Fruit fly (Drosophila melanogaster) whole organism, embryonic: ENCODE results near the gene CG45079.

Experiments used
- Adf1 ChIP-seq: fragments of 200-800 bp; sonication (Bioruptor generic); IDR thresholded peaks from 2 replicates; pipeline ENCODE4 v1.3.6; 2022; ENCODE audit warnings: missing biosample characterization, missing genetic modification characterization
- Bgb ChIP-seq: fragments of 200-800 bp; sonication (Bioruptor generic); IDR thresholded peaks from 2 replicates; pipeline ENCODE4 v1.3.6; 2022; ENCODE audit warnings: missing biosample characterization, missing genetic modification characterization; ENCODE audit not compliant: partially characterized antibody
- Bteb2 ChIP-seq: fragments of 200-800 bp; sonication (Bioruptor generic); optimal IDR thresholded peaks from 2 replicates; lab custom pipeline; 2016; ENCODE audit warnings: missing biosample characterization, missing genetic modification characterization
- CG10366 ChIP-seq: fragments of 200-800 bp; sonication (Bioruptor generic); IDR thresholded peaks from 2 replicates; pipeline ENCODE4 v1.3.6; 2022; ENCODE audit warnings: missing biosample characterization, missing genetic modification characterization
- CG12104 ChIP-seq: fragments of 200-800 bp; sonication (Bioruptor generic); optimal IDR thresholded peaks from 3 replicates; lab custom pipeline; 2016; ENCODE audit warnings: missing biosample characterization, missing genetic modification characterization
- CG12769 ChIP-seq: fragments of 200-800 bp; sonication (Bioruptor generic); optimal IDR thresholded peaks from 2 replicates; lab custom pipeline; 2019; ENCODE audit warnings: missing biosample characterization, mild to moderate bottlenecking, missing genetic modification characterization, moderate library complexity
- CG14860 ChIP-seq: fragments of 200-800 bp; sonication (Bioruptor generic); IDR thresholded peaks from 3 replicates; pipeline ENCODE4 v1.3.6; 2022; ENCODE audit warnings: missing biosample characterization, missing genetic modification characterization; ENCODE audit not compliant: partially characterized antibody
- CG16813 ChIP-seq: fragments of 200-800 bp; sonication (Bioruptor generic); IDR thresholded peaks from 3 replicates; pipeline ENCODE4 v1.3.6; 2022; ENCODE audit warnings: missing biosample characterization, missing genetic modification characterization; ENCODE audit not compliant: partially characterized antibody
- CG2129 ChIP-seq: fragments of 200-800 bp; sonication (Bioruptor generic); IDR thresholded peaks from 2 replicates; pipeline ENCODE4 v1.3.6; 2022; ENCODE audit warnings: missing biosample characterization, missing genetic modification characterization; ENCODE audit not compliant: partially characterized antibody
- CG3065 ChIP-seq: fragments of 200-800 bp; sonication (Bioruptor generic); optimal IDR thresholded peaks from 2 replicates; lab custom pipeline; 2016; ENCODE audit warnings: missing biosample characterization, missing genetic modification characterization
- CG32767 ChIP-seq: fragments of 200-800 bp; sonication (Bioruptor generic); IDR thresholded peaks from 2 replicates; pipeline ENCODE4 v1.3.6; 2022; ENCODE audit warnings: missing biosample characterization, missing genetic modification characterization
- CG32772 ChIP-seq: fragments of 200-800 bp; sonication (Bioruptor generic); IDR thresholded peaks from 2 replicates; pipeline ENCODE4 v1.3.6; 2022; ENCODE audit warnings: missing biosample characterization, missing genetic modification characterization
- CG34422 ChIP-seq: fragments of 200-800 bp; sonication (Bioruptor generic); IDR thresholded peaks from 3 replicates; pipeline ENCODE4 v1.3.6; 2022; ENCODE audit warnings: missing biosample characterization, missing genetic modification characterization
- CG4424 ChIP-seq: fragments of 200-800 bp; sonication (Bioruptor generic); optimal IDR thresholded peaks from 3 replicates; lab custom pipeline; 2016; ENCODE audit warnings: missing biosample characterization, missing genetic modification characterization
- CG5245 ChIP-seq: fragments of 200-800 bp; sonication (Bioruptor generic); optimal IDR thresholded peaks from 3 replicates; lab custom pipeline; 2016; ENCODE audit warnings: missing biosample characterization, missing genetic modification characterization
- CG6689 ChIP-seq: fragments of 200-800 bp; sonication (Bioruptor generic); IDR thresholded peaks from 2 replicates; pipeline ENCODE4 v1.3.6; 2022; ENCODE audit warnings: missing biosample characterization, missing genetic modification characterization
- CG6765 ChIP-seq: fragments of 200-800 bp; sonication (Bioruptor generic); optimal IDR thresholded peaks from 3 replicates; lab custom pipeline; 2017; ENCODE audit warnings: missing biosample characterization, mild to moderate bottlenecking, missing genetic modification characterization
- CG7963 ChIP-seq: fragments of 200-800 bp; sonication (Bioruptor generic); IDR thresholded peaks from 3 replicates; pipeline ENCODE4 v1.3.6; 2022; ENCODE audit warnings: missing biosample characterization, missing genetic modification characterization; ENCODE audit not compliant: partially characterized antibody
- D ChIP-seq, 2 experiments: fragments of 200-800 bp in 1 of 2; fragments of >200 bp in 1 of 2; sonication (Bioruptor generic) in 1 of 2; optimal IDR thresholded peaks; 2 replicates in 1 of 2; 3 replicates in 1 of 2; lab custom pipeline; 2017; ENCODE audit warnings: mild to moderate bottlenecking in 1 of 2, missing biosample characterization in 1 of 2, missing genetic modification characterization in 1 of 2, missing genetic modification reagents in 1 of 2
- D19A ChIP-seq: fragments of 200-800 bp; optimal IDR thresholded peaks from 3 replicates; lab custom pipeline; 2019; ENCODE audit warnings: missing biosample characterization, mild to moderate bottlenecking, missing genetic modification characterization, moderate library complexity
- Deaf1 ChIP-seq: fragments of 200-800 bp; optimal IDR thresholded peaks from 3 replicates; lab custom pipeline; 2019; ENCODE audit warnings: missing biosample characterization, mild to moderate bottlenecking, missing genetic modification characterization, moderate library complexity
- E2f1 ChIP-seq: fragments of 200-800 bp; sonication (Bioruptor generic); IDR thresholded peaks from 2 replicates; pipeline ENCODE4 v1.3.6; 2022; ENCODE audit warnings: missing biosample characterization, missing genetic modification characterization
- Fer3 ChIP-seq: fragments of 200-800 bp; sonication (Bioruptor generic); optimal IDR thresholded peaks from 2 replicates; lab custom pipeline; 2018; ENCODE audit warnings: missing biosample characterization, mild to moderate bottlenecking, missing genetic modification characterization, moderate library complexity
- GATAe ChIP-seq: fragments of 200-800 bp; sonication (Bioruptor generic); conservative IDR thresholded peaks from 2 replicates; pipeline ENCODE4 v1.3.6; 2022; ENCODE audit warnings: missing biosample characterization, missing genetic modification characterization
- H15 ChIP-seq: fragments of 200-800 bp; sonication (Bioruptor generic); IDR thresholded peaks from 3 replicates; pipeline ENCODE4 v1.3.6; 2022; ENCODE audit warnings: missing biosample characterization, missing genetic modification characterization
- HLH3B ChIP-seq: fragments of 200-800 bp; sonication (Bioruptor generic); IDR thresholded peaks from 2 replicates; pipeline ENCODE4 v1.3.6; 2022; ENCODE audit warnings: missing biosample characterization, missing genetic modification characterization
- Rfx ChIP-seq: fragments of 200-800 bp; sonication (Bioruptor generic); IDR thresholded peaks from 2 replicates; pipeline ENCODE4 v1.3.6; 2022; ENCODE audit warnings: missing biosample characterization, missing genetic modification characterization
- Stat92E ChIP-seq, 3 experiments: fragments of >200 bp in 2 of 3; fragments of 200-800 bp in 1 of 3; sonication (Bioruptor generic) in 1 of 3; optimal IDR thresholded peaks; 2 replicates each; lab custom pipeline; 2017 to 2019; ENCODE audit warnings: missing biosample characterization in 3 of 3, missing genetic modification characterization in 3 of 3, mild to moderate bottlenecking in 1 of 3, moderate library complexity in 1 of 3
- Trl ChIP-seq, 3 experiments: fragments of >200 bp in 2 of 3; fragments of 200-800 bp in 1 of 3; sonication (Bioruptor generic) in 1 of 3; optimal IDR thresholded peaks; 2 replicates in 1 of 3; 3 replicates in 2 of 3; lab custom pipeline; 2016 to 2017; ENCODE audit warnings: missing biosample characterization in 1 of 3, missing genetic modification characterization in 1 of 3
- ab ChIP-seq: fragments of 200-800 bp; sonication (Bioruptor generic); optimal IDR thresholded peaks from 2 replicates; lab custom pipeline; 2016; ENCODE audit warnings: missing biosample characterization, missing genetic modification characterization
- amos ChIP-seq: fragments of 200-800 bp; sonication (Bioruptor generic); IDR thresholded peaks from 2 replicates; pipeline ENCODE4 v1.3.6; 2022; ENCODE audit warnings: missing biosample characterization, missing genetic modification characterization; ENCODE audit not compliant: partially characterized antibody
- ash1 ChIP-seq: fragments of 200-800 bp; sonication (Bioruptor generic); optimal IDR thresholded peaks from 2 replicates; lab custom pipeline; 2018; ENCODE audit warnings: missing biosample characterization, mild to moderate bottlenecking, missing genetic modification characterization
- br ChIP-seq: fragments of >200 bp; optimal IDR thresholded peaks from 2 replicates; lab custom pipeline; 2017
- bsh ChIP-seq, 2 experiments: fragments of 200-800 bp; sonication (Bioruptor generic); optimal IDR thresholded peaks; 2 replicates each; lab custom pipeline; 2017 to 2018; ENCODE audit warnings: mild to moderate bottlenecking in 2 of 2, missing biosample characterization in 2 of 2, missing genetic modification characterization in 2 of 2, moderate library complexity in 1 of 2
- chn ChIP-seq: fragments of 200-800 bp; sonication (Bioruptor generic); optimal IDR thresholded peaks from 2 replicates; lab custom pipeline; 2016; ENCODE audit warnings: missing biosample characterization, missing genetic modification characterization
- eyg ChIP-seq: fragments of 200-800 bp; sonication (Bioruptor generic); optimal IDR thresholded peaks from 3 replicates; lab custom pipeline; 2016; ENCODE audit warnings: missing biosample characterization, missing genetic modification characterization
- fd3F ChIP-seq: fragments of 200-800 bp; sonication (Bioruptor generic); optimal IDR thresholded peaks from 2 replicates; lab custom pipeline; 2018; ENCODE audit warnings: missing biosample characterization, mild to moderate bottlenecking, missing genetic modification characterization, moderate library complexity
- gcm2 ChIP-seq: fragments of 200-800 bp; sonication (Bioruptor generic); optimal IDR thresholded peaks from 2 replicates; lab custom pipeline; 2016; ENCODE audit warnings: missing biosample characterization, missing genetic modification characterization
- gfzf ChIP-seq: fragments of 200-800 bp; sonication (Bioruptor generic); optimal IDR thresholded peaks from 2 replicates; lab custom pipeline; 2016; ENCODE audit warnings: missing biosample characterization, mild to moderate bottlenecking, missing genetic modification characterization, moderate library complexity
- jigr1 ChIP-seq: fragments of 200-800 bp; sonication (Bioruptor generic); IDR thresholded peaks from 3 replicates; pipeline ENCODE4 v1.3.6; 2022; ENCODE audit warnings: missing biosample characterization, missing genetic modification characterization
- maf-S ChIP-seq: fragments of 200-800 bp; sonication (Bioruptor generic); optimal IDR thresholded peaks from 2 replicates; lab custom pipeline; 2016; ENCODE audit warnings: missing biosample characterization, missing genetic modification characterization
- p53 ChIP-seq: fragments of 200-800 bp; sonication (Bioruptor generic); optimal IDR thresholded peaks from 2 replicates; lab custom pipeline; 2016; ENCODE audit warnings: missing biosample characterization, missing genetic modification characterization
- pnt ChIP-seq: fragments of 200-800 bp; sonication (Bioruptor generic); optimal IDR thresholded peaks from 3 replicates; lab custom pipeline; 2016; ENCODE audit warnings: missing biosample characterization, missing genetic modification characterization
- sens-2 ChIP-seq: fragments of 200-800 bp; sonication (Bioruptor generic); IDR thresholded peaks from 2 replicates; pipeline ENCODE4 v1.3.6; 2022; ENCODE audit warnings: missing biosample characterization, missing genetic modification characterization
- slbo ChIP-seq: fragments of 200-800 bp; sonication (Bioruptor generic); IDR thresholded peaks from 2 replicates; pipeline ENCODE4 v1.3.6; 2022; ENCODE audit warnings: missing biosample characterization, missing genetic modification characterization
- sqz ChIP-seq: fragments of 200-800 bp; sonication (Bioruptor generic); optimal IDR thresholded peaks from 3 replicates; lab custom pipeline; 2018; ENCODE audit warnings: missing biosample characterization, mild to moderate bottlenecking, missing genetic modification characterization
- tna ChIP-seq: fragments of 200-800 bp; sonication (Bioruptor generic); IDR thresholded peaks from 2 replicates; pipeline ENCODE4 v1.3.6; 2022; ENCODE audit warnings: missing biosample characterization, missing genetic modification characterization; ENCODE audit not compliant: partially characterized antibody
- trh ChIP-seq: fragments of 200-800 bp; sonication (Bioruptor generic); optimal IDR thresholded peaks from 2 replicates; lab custom pipeline; 2016; ENCODE audit warnings: missing biosample characterization, missing genetic modification characterization
- ttk ChIP-seq: fragments of 200-800 bp; sonication (Bioruptor generic); IDR thresholded peaks from 2 replicates; pipeline ENCODE4 v2.1.2; 2022; ENCODE audit warnings: missing biosample characterization, missing genetic modification characterization

Gene CG45079

dm6 chr3R:17085029-17085807, 39.1 kb upstream of the CG45079 start, which contains the start of gene GckIII (continued):
- no peak for TF ChIP-seq Bteb2 (GFP tag; lab: Kevin White, UChicago)
- no peak for TF ChIP-seq Trl (optimal IDR thresholded peaks at IDR 0.05; lab: Kevin White, UChicago)
- TF ChIP-seq Trl (GFP tag; optimal IDR thresholded peaks at IDR 0.05; lab: Kevin White, UChicago): no peak
- no peak for TF ChIP-seq chn
- no peak for TF ChIP-seq pnt (GFP tag; lab: Kevin White, UChicago)
- TF ChIP-seq bsh (GFP tag; optimal IDR thresholded peaks at IDR 0.05; lab: Kevin White, UChicago): no peak
- no peak for TF ChIP-seq sqz (GFP tag; lab: Kevin White, UChicago)
- TF ChIP-seq CG12104 (GFP tag; lab: Kevin White, UChicago): no peak
- TF ChIP-seq fd3F (GFP tag; lab: Kevin White, UChicago): no peak
- no peak for TF ChIP-seq GATAe (GFP tag; lab: Robert Waterston, UW)
- TF ChIP-seq eyg: no peak
- no peak for TF ChIP-seq D (optimal IDR thresholded peaks at IDR 0.05; lab: Kevin White, UChicago)
- no peak for TF ChIP-seq D (GFP tag; optimal IDR thresholded peaks at IDR 0.05; lab: Kevin White, UChicago)
- no peak for TF ChIP-seq p53 (GFP tag; lab: Kevin White, UChicago)
- no peak for TF ChIP-seq ash1 (GFP tag; lab: Kevin White, UChicago)
- no peak for TF ChIP-seq CG32772 (GFP tag; lab: Robert Waterston, UW)
- no peak for TF ChIP-seq E2f1 (GFP tag; lab: Robert Waterston, UW)
- TF ChIP-seq ttk (GFP tag; lab: Robert Waterston, UW): no peak
- TF ChIP-seq tna (GFP tag; lab: Robert Waterston, UW): peak; percentile 79
- TF ChIP-seq amos (GFP tag; lab: Robert Waterston, UW): peak; percentile 79
- no peak for TF ChIP-seq Stat92E (GFP tag; optimal IDR thresholded peaks at IDR 0.05; lab: Kevin White, UChicago)
- peak; percentile 86 for TF ChIP-seq CG2129
- no peak for TF ChIP-seq CG32767 (GFP tag; lab: Robert Waterston, UW)
- TF ChIP-seq CG12769 (tag; lab: Kevin White, UChicago): no peak
- TF ChIP-seq CG10366: no peak
- no peak for TF ChIP-seq CG34422 (GFP tag; lab: Robert Waterston, UW)
- no peak for TF ChIP-seq H15 (GFP tag; lab: Robert Waterston, UW)
- TF ChIP-seq Deaf1 (tag; lab: Kevin White, UChicago): no peak
- no peak for TF ChIP-seq gfzf (GFP tag; lab: Kevin White, UChicago)
- TF ChIP-seq D19A (tag; lab: Kevin White, UChicago): no peak
- no peak for TF ChIP-seq br (lab: Kevin White, UChicago)
- TF ChIP-seq Adf1 (GFP tag; lab: Robert Waterston, UW): no peak
- TF ChIP-seq jigr1 (GFP tag; lab: Robert Waterston, UW): no peak
- no peak for TF ChIP-seq maf-S (GFP tag; lab: Kevin White, UChicago)
- TF ChIP-seq CG4424 (GFP tag; lab: Kevin White, UChicago): no peak
- no peak for TF ChIP-seq CG6765 (GFP tag; lab: Kevin White, UChicago)
- TF ChIP-seq CG7963 (GFP tag; lab: Robert Waterston, UW): peak; percentile 59; the same call in 2 of the 3 replicates
- peak; percentile 57; the same call in 2 of the 3 replicates for TF ChIP-seq CG16813
- TF ChIP-seq ab: no peak
- no peak for TF ChIP-seq CG5245 (GFP tag; lab: Kevin White, UChicago)
- TF ChIP-seq Bgb (GFP tag; lab: Robert Waterston, UW): peak; percentile 86
- no peak for TF ChIP-seq gcm2 (GFP tag; lab: Kevin White, UChicago)
- TF ChIP-seq CG14860 (GFP tag; lab: Robert Waterston, UW): peak; percentile 83
- no peak for TF ChIP-seq sens-2
- no peak for TF ChIP-seq CG3065 (GFP tag; lab: Kevin White, UChicago)
- TF ChIP-seq slbo (GFP tag; lab: Robert Waterston, UW): no peak
- no peak for TF ChIP-seq HLH3B (GFP tag; lab: Robert Waterston, UW)
- TF ChIP-seq Fer3: no peak
- no peak for TF ChIP-seq CG6689 (GFP tag; lab: Robert Waterston, UW)
- no peak for TF ChIP-seq trh
- TF ChIP-seq Rfx: no peak
